Fruit fly (Drosophila melanogaster): ENCODE data around the gene CG33303.

CG33303 gene

DNA sequence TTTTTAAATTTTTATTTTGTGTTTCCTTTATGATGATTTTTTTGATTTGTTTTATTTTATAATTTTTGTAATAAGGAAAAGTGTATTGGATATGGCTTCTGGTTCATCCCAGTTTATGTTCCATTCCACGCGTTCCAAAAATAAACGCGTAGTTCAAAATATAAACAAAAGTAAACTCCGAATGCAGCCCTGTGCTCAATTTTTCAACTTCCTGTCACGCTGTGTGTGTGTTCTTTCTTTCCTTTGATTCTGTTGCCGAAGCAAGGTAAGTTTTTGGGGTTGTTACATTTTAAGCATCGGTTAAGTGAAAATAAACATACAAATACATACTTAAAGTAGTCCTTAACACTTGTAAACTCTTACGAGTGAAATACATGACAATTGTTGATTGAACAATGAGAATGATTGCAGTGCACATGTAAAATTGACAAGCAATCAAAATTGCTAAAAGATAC lies 32.6 kb upstream of the CG33303 start, which contains the start of the genes Ip259 and RpS27A (continued):
- peak; percentile 47; the same call in 2 of the 3 replicates for TF ChIP-seq B-H1 (GFP tag; IDR thresholded peaks at IDR 0.05)
- TF ChIP-seq emc (GFP tag; optimal IDR thresholded peaks at IDR 0.05): peak; percentile 74
- TF ChIP-seq amos (GFP tag; IDR thresholded peaks at IDR 0.05; ENCODE audit: partially characterized antibody): peak; percentile 38; the same call in 1 of the 2 replicates
- peak; percentile 80 for TF ChIP-seq CG16779 (GFP tag; IDR thresholded peaks at IDR 0.05)
- peak; percentile 98 for TF ChIP-seq CG11723 (GFP tag; optimal IDR thresholded peaks at IDR 0.05)
- TF ChIP-seq CG6689 (GFP tag; IDR thresholded peaks at IDR 0.05): peak; percentile 59
- TF ChIP-seq grau (tag; optimal IDR thresholded peaks at IDR 0.05): peak; percentile 69
- no peak for TF ChIP-seq exex (tag; optimal IDR thresholded peaks at IDR 0.05)
- TF ChIP-seq scrt (GFP tag; optimal IDR thresholded peaks at IDR 0.05): peak; percentile 74
- TF ChIP-seq CG17385 (GFP tag; optimal IDR thresholded peaks at IDR 0.05): peak; percentile 81
- TF ChIP-seq Dfd (GFP tag; optimal IDR thresholded peaks at IDR 0.05): no peak
- peak; percentile 73 for TF ChIP-seq CG4328 (GFP tag; optimal IDR thresholded peaks at IDR 0.05)
- peak; percentile 58 for TF ChIP-seq dati (GFP tag; IDR thresholded peaks at IDR 0.05)
- peak; percentile 78 for TF ChIP-seq Usf (GFP tag; optimal IDR thresholded peaks at IDR 0.05)
- TF ChIP-seq CG11085 (GFP tag; IDR thresholded peaks at IDR 0.05): peak; percentile 75
- TF ChIP-seq dm (GFP tag; optimal IDR thresholded peaks at IDR 0.05): peak; percentile 96
- peak; percentile 61; the same call in 1 of the 3 replicates for TF ChIP-seq CG7357 (GFP tag; IDR thresholded peaks at IDR 0.05)
- TF ChIP-seq CG3163 (GFP tag; optimal IDR thresholded peaks at IDR 0.05): peak; percentile 43
- peak; percentile 85 for TF ChIP-seq phol (tag; optimal IDR thresholded peaks at IDR 0.05)
- peak; percentile 48 for TF ChIP-seq CHES-1-like (GFP tag; optimal IDR thresholded peaks at IDR 0.05)
- TF ChIP-seq CG6654 (GFP tag; optimal IDR thresholded peaks at IDR 0.05): peak; percentile 22
- peak; percentile 57 for TF ChIP-seq CG10979 (tag; optimal IDR thresholded peaks at IDR 0.05)
- peak; percentile 6 for TF ChIP-seq Hmx (GFP tag; optimal IDR thresholded peaks at IDR 0.05)
- TF ChIP-seq CG17829 (tag; optimal IDR thresholded peaks at IDR 0.05): peak; percentile 46
- peak; percentile 61 for TF ChIP-seq lbe (GFP tag; optimal IDR thresholded peaks at IDR 0.05)
- peak; percentile 100 for TF ChIP-seq MESR4 (GFP tag; optimal IDR thresholded peaks at IDR 0.05)
- peak; percentile 68 for TF ChIP-seq CG18764 (GFP tag; optimal IDR thresholded peaks at IDR 0.05)
- peak; percentile 61 for TF ChIP-seq CG8924 (tag; optimal IDR thresholded peaks at IDR 0.05)
- no peak; the same call in 1 of the 2 replicates for TF ChIP-seq ranshi (GFP tag; IDR thresholded peaks at IDR 0.05)
- peak; percentile 64 for TF ChIP-seq CG12299 (tag; optimal IDR thresholded peaks at IDR 0.05)
- peak; percentile 54; the same call in 2 of the 3 replicates for TF ChIP-seq Aef1 (GFP tag; IDR thresholded peaks at IDR 0.05)
- TF ChIP-seq CG7839 (tag; optimal IDR thresholded peaks at IDR 0.05): peak; percentile 77
- TF ChIP-seq jing (GFP tag; optimal IDR thresholded peaks at IDR 0.05): no peak
- TF ChIP-seq PHDP (tag; optimal IDR thresholded peaks at IDR 0.05): peak; percentile 71
- peak; percentile 54 for TF ChIP-seq schlank (tag; optimal IDR thresholded peaks at IDR 0.05)
- peak; percentile 86 for TF ChIP-seq B-H2 (GFP tag; optimal IDR thresholded peaks at IDR 0.05)
- peak; percentile 56 for TF ChIP-seq CG12219 (GFP tag; optimal IDR thresholded peaks at IDR 0.05)
- TF ChIP-seq CG7928 (GFP tag; optimal IDR thresholded peaks at IDR 0.05): peak; percentile 69
- no peak for TF ChIP-seq CG12769 (tag; optimal IDR thresholded peaks at IDR 0.05)
- TF ChIP-seq Sox102F (GFP tag; optimal IDR thresholded peaks at IDR 0.05): no peak
- TF ChIP-seq CG17361 (GFP tag; IDR thresholded peaks at IDR 0.05): peak; percentile 75; the same call in 2 of the 3 replicates
- TF ChIP-seq CG2129 (GFP tag; IDR thresholded peaks at IDR 0.05; ENCODE audit: partially characterized antibody): no peak
- TF ChIP-seq Tbp (GFP tag; optimal IDR thresholded peaks at IDR 0.05): no peak
- no peak for TF ChIP-seq Hey (tag; optimal IDR thresholded peaks at IDR 0.05)
- no peak for TF ChIP-seq cwo (GFP tag; optimal IDR thresholded peaks at IDR 0.05)
- TF ChIP-seq Opbp (GFP tag; IDR thresholded peaks at IDR 0.05; ENCODE audit: partially characterized antibody): no peak; the same call in 2 of the 3 replicates
- TF ChIP-seq Rfx (GFP tag; IDR thresholded peaks at IDR 0.05): peak; percentile 86; the same call in 1 of the 2 replicates
- peak; percentile 69 for TF ChIP-seq CG30431 (GFP tag; optimal IDR thresholded peaks at IDR 0.05)
- no peak for TF ChIP-seq tup (GFP tag; optimal IDR thresholded peaks at IDR 0.05)
- TF ChIP-seq ATbp (GFP tag; optimal IDR thresholded peaks at IDR 0.05): no peak

Data from whole organism, embryonic.